Worm (Caenorhabditis elegans) whole organism, late embryonic: ENCODE data around the gene inx-3.

ENCODE experiments used
- C08G9.2 ChIP-seq: sonication (generic microtip); optimal IDR thresholded peaks from 2 replicates; lab custom pipeline; 2016; ENCODE audit warnings: mild to moderate bottlenecking, missing genetic modification characterization, moderate library complexity, missing compliant biosample characterization
- F13H6.1 ChIP-seq: sonication (generic microtip); optimal IDR thresholded peaks from 2 replicates; lab custom pipeline; 2016; ENCODE audit warnings: missing genetic modification characterization, missing compliant biosample characterization
- K09A11.1 ChIP-seq: sonication (generic microtip); optimal IDR thresholded peaks from 2 replicates; lab custom pipeline; 2017; ENCODE audit warnings: antibody characterized with exemption, mild to moderate bottlenecking, missing genetic modification characterization, missing compliant biosample characterization; ENCODE audit not compliant: insufficient read depth
- T23F11.4 ChIP-seq: fragments of 200-800 bp; sonication (Bioruptor generic); optimal IDR thresholded peaks from 2 replicates; lab custom pipeline; 2018; ENCODE audit warnings: mild to moderate bottlenecking, missing genetic modification characterization, missing compliant biosample characterization
- Y22D7AL.16 ChIP-seq: sonication (generic microtip); optimal IDR thresholded peaks from 2 replicates; lab custom pipeline; 2016; ENCODE audit warnings: missing genetic modification characterization, missing compliant biosample characterization
- ahr-1 ChIP-seq: sonication (generic microtip); optimal IDR thresholded peaks from 2 replicates; lab custom pipeline; 2016; ENCODE audit warnings: missing genetic modification characterization, missing compliant biosample characterization
- ceh-14 ChIP-seq: sonication (generic microtip); optimal IDR thresholded peaks from 2 replicates; lab custom pipeline; 2016; ENCODE audit warnings: missing genotype, missing genetic modification characterization, missing compliant biosample characterization
- ceh-18 ChIP-seq: sonication (generic microtip); optimal IDR thresholded peaks from 2 replicates; lab custom pipeline; 2016; ENCODE audit warnings: missing genetic modification characterization, missing compliant biosample characterization
- ceh-19 ChIP-seq: fragments of 200-800 bp; sonication (Bioruptor generic); optimal IDR thresholded peaks from 2 replicates; lab custom pipeline; 2018; ENCODE audit warnings: mild to moderate bottlenecking, missing genetic modification characterization, missing compliant biosample characterization
- ceh-2 ChIP-seq: sonication (generic microtip); optimal IDR thresholded peaks from 2 replicates; lab custom pipeline; 2016; ENCODE audit warnings: missing genotype, missing genetic modification characterization, missing compliant biosample characterization
- ceh-24 ChIP-seq: sonication (generic microtip); optimal IDR thresholded peaks from 2 replicates; lab custom pipeline; 2016; ENCODE audit warnings: mild to moderate bottlenecking, missing genetic modification characterization, missing compliant biosample characterization
- ceh-31 ChIP-seq: sonication (generic microtip); optimal IDR thresholded peaks from 2 replicates; lab custom pipeline; 2016; ENCODE audit warnings: missing genetic modification characterization, missing compliant biosample characterization
- ceh-48 ChIP-seq: sonication (generic microtip); optimal IDR thresholded peaks from 2 replicates; lab custom pipeline; 2016; ENCODE audit warnings: missing genetic modification characterization, inconsistent platforms, missing compliant biosample characterization
- ceh-6 ChIP-seq: fragments of 200-800 bp; sonication (Bioruptor generic); optimal IDR thresholded peaks from 2 replicates; lab custom pipeline; 2018; ENCODE audit warnings: mild to moderate bottlenecking, missing genetic modification characterization, missing compliant biosample characterization
- ceh-9 ChIP-seq: sonication (generic microtip); optimal IDR thresholded peaks from 2 replicates; lab custom pipeline; 2016; ENCODE audit warnings: mild to moderate bottlenecking, missing genetic modification characterization, inconsistent platforms, missing compliant biosample characterization
- che-1 ChIP-seq: sonication (generic microtip); optimal IDR thresholded peaks from 2 replicates; lab custom pipeline; 2016; ENCODE audit warnings: mild to moderate bottlenecking, missing genetic modification characterization, missing compliant biosample characterization
- dmd-4 ChIP-seq: sonication (generic microtip); optimal IDR thresholded peaks from 2 replicates; lab custom pipeline; 2016; ENCODE audit warnings: borderline replicate concordance, missing genetic modification characterization, missing compliant biosample characterization
- dve-1 ChIP-seq: sonication (generic microtip); optimal IDR thresholded peaks from 2 replicates; lab custom pipeline; 2017; ENCODE audit warnings: antibody characterized with exemption, mild to moderate bottlenecking, missing genetic modification characterization, missing compliant biosample characterization
- ets-4 ChIP-seq: sonication (generic microtip); optimal IDR thresholded peaks from 2 replicates; lab custom pipeline; 2016; ENCODE audit warnings: missing genetic modification characterization, missing compliant biosample characterization
- fax-1 ChIP-seq: sonication (generic microtip); optimal IDR thresholded peaks from 2 replicates; lab custom pipeline; 2016; ENCODE audit warnings: missing genotype, missing genetic modification characterization, missing compliant biosample characterization
- hlh-13 ChIP-seq: fragments of 200-800 bp; sonication (Bioruptor generic); optimal IDR thresholded peaks from 2 replicates; lab custom pipeline; 2018; ENCODE audit warnings: mild to moderate bottlenecking, missing genetic modification characterization, missing compliant biosample characterization
- hlh-30 ChIP-seq: sonication (generic microtip); optimal IDR thresholded peaks from 2 replicates; lab custom pipeline; 2017; ENCODE audit warnings: antibody characterized with exemption, missing genetic modification characterization, missing compliant biosample characterization; ENCODE audit not compliant: insufficient read depth
- hlh-8 ChIP-seq: sonication (generic microtip); optimal IDR thresholded peaks from 2 replicates; lab custom pipeline; 2016; ENCODE audit warnings: missing genotype, missing genetic modification characterization, missing compliant biosample characterization
- lim-6 ChIP-seq: sonication (generic microtip); optimal IDR thresholded peaks from 2 replicates; lab custom pipeline; 2016; ENCODE audit warnings: missing genetic modification characterization, missing compliant biosample characterization
- lin-11 ChIP-seq: fragments of 200-800 bp; sonication (Bioruptor generic); optimal IDR thresholded peaks from 2 replicates; lab custom pipeline; 2018; ENCODE audit warnings: mild to moderate bottlenecking, missing genetic modification characterization, missing compliant biosample characterization
- mec-3 ChIP-seq: sonication (generic microtip); optimal IDR thresholded peaks from 2 replicates; lab custom pipeline; 2016; ENCODE audit warnings: borderline replicate concordance, missing genetic modification characterization, missing compliant biosample characterization
- nfya-1 ChIP-seq: sonication (generic microtip); optimal IDR thresholded peaks from 2 replicates; lab custom pipeline; 2017; ENCODE audit warnings: missing genetic modification characterization, mild to moderate bottlenecking, missing compliant biosample characterization, antibody characterized with exemption, moderate library complexity
- nhr-11 ChIP-seq: fragments of 150-350 bp; optimal IDR thresholded peaks from 2 replicates; lab custom pipeline; 2014; ENCODE audit warnings: missing biosample characterization, missing genetic modification characterization
- nhr-232 ChIP-seq: sonication (generic microtip); optimal IDR thresholded peaks from 2 replicates; lab custom pipeline; 2016; ENCODE audit warnings: missing genetic modification characterization, missing compliant biosample characterization
- npax-4 ChIP-seq: sonication (generic microtip); optimal IDR thresholded peaks from 2 replicates; lab custom pipeline; 2016; ENCODE audit warnings: missing genetic modification characterization, missing compliant biosample characterization
- pag-3 ChIP-seq: sonication (generic microtip); optimal IDR thresholded peaks from 2 replicates; lab custom pipeline; 2016; ENCODE audit warnings: missing compliant biosample characterization, missing genetic modification characterization, borderline replicate concordance
- pax-1 ChIP-seq: fragments of 150-350 bp; optimal IDR thresholded peaks from 2 replicates; lab custom pipeline; 2014; ENCODE audit warnings: missing biosample characterization, missing genetic modification characterization
- pha-4 ChIP-seq: fragments of 150-350 bp; optimal IDR thresholded peaks from 2 replicates; lab custom pipeline; 2018; ENCODE audit warnings: missing biosample characterization, missing genetic modification reagents, missing genetic modification characterization
- pqm-1 ChIP-seq: sonication (generic microtip); optimal IDR thresholded peaks from 2 replicates; lab custom pipeline; 2016; ENCODE audit warnings: missing genetic modification characterization, missing compliant biosample characterization
- pros-1 ChIP-seq: fragments of 150-350 bp; optimal IDR thresholded peaks from 2 replicates; lab custom pipeline; 2014; ENCODE audit warnings: missing biosample characterization, missing genetic modification reagents, missing genetic modification characterization
- ref-2 ChIP-seq: sonication (generic microtip); optimal IDR thresholded peaks from 2 replicates; lab custom pipeline; 2016; ENCODE audit warnings: missing genetic modification characterization, missing compliant biosample characterization
- rnt-1 ChIP-seq: sonication (generic microtip); optimal IDR thresholded peaks from 2 replicates; lab custom pipeline; 2016; ENCODE audit warnings: missing genetic modification characterization, missing compliant biosample characterization
- sdc-2 ChIP-seq: sonication (generic microtip); optimal IDR thresholded peaks from 2 replicates; lab custom pipeline; 2016; ENCODE audit warnings: missing genotype, missing genetic modification characterization, missing compliant biosample characterization
- sox-2 ChIP-seq: fragments of 200-800 bp; sonication (Bioruptor generic); IDR thresholded peaks from 2 replicates; pipeline ENCODE4 v1.3.6; 2022; ENCODE audit warnings: missing genetic modification reagents, missing genetic modification characterization, missing compliant biosample characterization
- sox-4 ChIP-seq: sonication (generic microtip); optimal IDR thresholded peaks from 2 replicates; lab custom pipeline; 2017; ENCODE audit warnings: mild to moderate bottlenecking, missing genetic modification characterization, inconsistent platforms, missing compliant biosample characterization
- tbx-7 ChIP-seq: sonication (generic microtip); optimal IDR thresholded peaks from 2 replicates; lab custom pipeline; 2016; ENCODE audit warnings: missing genotype, missing genetic modification characterization, missing compliant biosample characterization
- ttx-3 ChIP-seq: sonication (generic microtip); optimal IDR thresholded peaks from 2 replicates; lab custom pipeline; 2016; ENCODE audit warnings: missing genetic modification reagents, missing genetic modification characterization, missing compliant biosample characterization
- unc-42 ChIP-seq: sonication (generic microtip); optimal IDR thresholded peaks from 2 replicates; lab custom pipeline; 2016; ENCODE audit warnings: missing genotype, missing genetic modification characterization, missing compliant biosample characterization
- unc-55 ChIP-seq: sonication (generic microtip); optimal IDR thresholded peaks from 2 replicates; lab custom pipeline; 2017; ENCODE audit warnings: missing biosample characterization, missing genetic modification reagents, missing genetic modification characterization
- ztf-16 ChIP-seq: sonication (generic microtip); optimal IDR thresholded peaks from 2 replicates; lab custom pipeline; 2017; ENCODE audit warnings: missing genetic modification characterization, missing compliant biosample characterization

Gene inx-3

ce11 chrX:5981698-5982097 is 14.3 kb upstream of the inx-3 start:
- no peak for TF ChIP-seq sdc-2 (tag; lab: Kevin White, UChicago)
- TF ChIP-seq unc-42 (tag; lab: Kevin White, UChicago) = peak; percentile 31
- TF ChIP-seq, all 69 proteins: peak for 1

DNA sequence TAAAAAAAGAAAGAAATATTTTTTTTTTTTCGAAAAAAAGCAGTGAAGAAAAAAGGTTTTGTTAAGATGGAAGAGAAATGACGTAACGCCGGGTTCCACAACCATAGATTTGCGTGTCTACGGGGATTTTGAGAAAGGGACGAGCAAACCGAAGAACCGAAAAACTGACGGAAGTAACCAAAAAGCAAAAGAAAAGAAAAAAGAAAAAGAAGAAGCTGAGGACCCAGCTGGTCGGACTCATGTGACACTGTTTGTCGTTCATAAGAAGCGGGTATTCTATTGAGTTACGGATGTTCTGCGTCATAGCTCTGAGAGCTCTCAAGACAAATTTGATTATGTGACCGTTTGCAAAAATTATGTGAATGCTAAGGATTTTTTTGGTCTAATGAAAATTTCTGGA is 13.2 kb upstream of the inx-3 start:
- TF ChIP-seq unc-42 (tag; lab: Kevin White, UChicago) = peak; percentile 92
- TF ChIP-seq ahr-1 (tag; lab: Kevin White, UChicago) = no peak
- TF ChIP-seq, all 69 proteins: peak for 1

DNA sequence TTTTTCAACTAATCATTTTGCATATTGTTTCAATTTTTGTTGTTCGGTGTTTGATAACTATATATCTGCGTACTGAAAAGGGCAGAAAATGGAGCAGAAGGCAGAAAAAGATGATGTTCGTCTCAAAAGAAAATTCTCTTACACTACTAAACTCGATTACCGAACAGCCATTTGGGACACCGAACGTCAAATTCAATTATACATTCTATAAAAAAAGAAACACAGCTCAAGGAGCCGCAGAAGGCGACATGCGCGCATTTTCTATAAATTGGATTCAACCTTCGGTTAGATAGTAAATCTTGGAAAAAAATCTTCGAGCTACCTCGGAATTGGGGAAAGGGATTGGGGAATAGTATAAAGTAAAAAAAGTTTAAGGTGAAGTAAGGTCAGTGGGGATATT is 12.7 kb upstream of the inx-3 start:
- TF ChIP-seq ceh-24 (tag; lab: Kevin White, UChicago) (no peak), ceh-9 (tag; lab: Kevin White, UChicago) (no peak), unc-42 (tag; lab: Kevin White, UChicago) (peak; percentile 71)

ce11 chrX:5984581-5985039 is 11.3 kb upstream of the inx-3 start, which contains the start of gene klp-13:
Gene klp-13, plus strand, starts transcription at chrX:5984989.
- TF ChIP-seq hlh-8 (tag; lab: Kevin White, UChicago) (peak; percentile 4), pag-3 (no peak), sox-4 (tag; lab: Kevin White, UChicago) (peak; percentile 51), ceh-31 (tag; lab: Kevin White, UChicago) (peak; percentile 74), lin-11 (no peak), ref-2 (tag; lab: Kevin White, UChicago) (peak; percentile 74), K09A11.1 (peak; percentile 61), dmd-4 (peak; percentile 78), dve-1 (tag; lab: Kevin White, UChicago) (peak; percentile 13), pros-1 (tag; lab: Kevin White, UChicago) (peak; percentile 74), unc-55 (GFP tag; lab: Kevin White, UChicago) (peak; percentile 77), che-1 (tag; lab: Kevin White, UChicago) (no peak), nhr-232 (tag; lab: Kevin White, UChicago) (no peak), pax-1 (tag; lab: Kevin White, UChicago) (peak; percentile 77), ets-4 (tag; lab: Kevin White, UChicago) (peak; percentile 45), ceh-14 (peak; percentile 64), mec-3 (peak; percentile 14), nfya-1 (peak; percentile 81), fax-1 (no peak), lim-6 (tag; lab: Kevin White, UChicago) (peak; percentile 27), F13H6.1 (tag; lab: Kevin White, UChicago) (peak; percentile 14), nhr-11 (tag; lab: Kevin White, UChicago) (no peak), ahr-1 (tag; lab: Kevin White, UChicago) (no peak), pha-4 (tag; lab: Kevin White, UChicago) (no peak), tbx-7 (tag; lab: Kevin White, UChicago) (no peak), ceh-24 (tag; lab: Kevin White, UChicago) (no peak), ceh-6 (no peak), hlh-30 (tag; lab: Kevin White, UChicago) (peak; percentile 78), ztf-16 (tag; lab: Kevin White, UChicago) (no peak), ceh-48 (tag; lab: Kevin White, UChicago) (no peak), ceh-2 (tag; lab: Kevin White, UChicago) (peak; percentile 49), Y22D7AL.16 (no peak), pqm-1 (tag; lab: Kevin White, UChicago) (peak; percentile 41), unc-42 (tag; lab: Kevin White, UChicago) (peak; percentile 65), npax-4 (tag; lab: Kevin White, UChicago) (no peak), hlh-13 (no peak), ttx-3 (tag; lab: Kevin White, UChicago) (no peak), sox-2 (GFP tag; lab: Robert Waterston, UW) (no peak), T23F11.4 (GFP tag; lab: Kevin White, UChicago) (peak; percentile 3), rnt-1 (peak; percentile 86), ceh-18 (peak; percentile 90), ceh-19 (GFP tag; lab: Kevin White, UChicago) (peak; percentile 68), C08G9.2 (tag; lab: Kevin White, UChicago) (peak; percentile 59)
